Fruit fly (Drosophila melanogaster) whole organism, prepupa: ENCODE measurements around the gene obst-B.
A peak's percentile ranks its signal among the peaks of the same experiment; 100 is the strongest.

Experiments used
- CG10631 ChIP-seq: fragments of 200-800 bp; sonication (Bioruptor generic); optimal IDR thresholded peaks from 2 replicates; lab custom pipeline; 2016; ENCODE audit warnings: missing biosample characterization, missing genetic modification characterization
- CG10669 ChIP-seq: fragments of 200-800 bp; sonication (Bioruptor generic); optimal IDR thresholded peaks from 3 replicates; lab custom pipeline; 2018; ENCODE audit warnings: missing biosample characterization, mild to moderate bottlenecking, missing genetic modification characterization, moderate library complexity
- CG11294 ChIP-seq: fragments of 200-800 bp; sonication (Bioruptor generic); IDR thresholded peaks from 2 replicates; pipeline ENCODE4 v1.3.6; 2022; ENCODE audit warnings: missing biosample characterization, missing genetic modification characterization
- CG11762 ChIP-seq: fragments of 200-800 bp; sonication (Bioruptor generic); optimal IDR thresholded peaks from 3 replicates; lab custom pipeline; 2016; ENCODE audit warnings: missing biosample characterization, missing genetic modification characterization; ENCODE audit not compliant: insufficient read depth
- CG11902 ChIP-seq: fragments of 200-800 bp; sonication (Bioruptor generic); optimal IDR thresholded peaks from 3 replicates; lab custom pipeline; 2016; ENCODE audit warnings: missing biosample characterization, missing genetic modification characterization
- CG15336 ChIP-seq: fragments of 200-800 bp; sonication (Bioruptor generic); IDR thresholded peaks from 2 replicates; pipeline ENCODE4 v1.3.6; 2022; ENCODE audit warnings: missing biosample characterization, missing genetic modification characterization
- CG1621 ChIP-seq: fragments of 200-800 bp; sonication (Bioruptor generic); optimal IDR thresholded peaks from 3 replicates; lab custom pipeline; 2018; ENCODE audit warnings: missing biosample characterization, mild to moderate bottlenecking, missing genetic modification characterization
- CG3032 ChIP-seq: fragments of 200-800 bp; optimal IDR thresholded peaks from 2 replicates; lab custom pipeline; 2019; ENCODE audit warnings: missing biosample characterization, mild to moderate bottlenecking, missing genetic modification characterization, moderate library complexity
- CG31627 ChIP-seq: fragments of 200-800 bp; sonication (Bioruptor generic); optimal IDR thresholded peaks from 3 replicates; lab custom pipeline; 2016; ENCODE audit warnings: missing biosample characterization, missing genetic modification characterization
- CG6163 ChIP-seq: fragments of 200-800 bp; sonication (Bioruptor generic); IDR thresholded peaks from 3 replicates; pipeline ENCODE4 v1.3.6; 2022; ENCODE audit warnings: missing biosample characterization, missing genetic modification characterization
- CG6276 ChIP-seq: fragments of 200-800 bp; sonication (Bioruptor generic); optimal IDR thresholded peaks from 2 replicates; lab custom pipeline; 2017; ENCODE audit warnings: missing biosample characterization, mild to moderate bottlenecking, missing genetic modification characterization
- CG6792 ChIP-seq: fragments of 200-800 bp; sonication (Bioruptor generic); optimal IDR thresholded peaks from 3 replicates; lab custom pipeline; 2016; ENCODE audit warnings: missing biosample characterization, missing genetic modification characterization
- CG6808 ChIP-seq: fragments of 200-800 bp; sonication (Bioruptor generic); optimal IDR thresholded peaks from 3 replicates; lab custom pipeline; 2017; ENCODE audit warnings: missing biosample characterization, missing genetic modification characterization, mild to moderate bottlenecking, moderate library complexity, missing genetic modification reagents
- CG7368 ChIP-seq: fragments of 200-800 bp; sonication (Bioruptor generic); optimal IDR thresholded peaks from 3 replicates; lab custom pipeline; 2016; ENCODE audit warnings: missing biosample characterization, missing genetic modification characterization
- CG8119 ChIP-seq: fragments of 200-800 bp; sonication (Bioruptor generic); IDR thresholded peaks from 3 replicates; pipeline ENCODE4 v1.3.6; 2022; ENCODE audit warnings: missing biosample characterization, missing genetic modification characterization
- CG8632 ChIP-seq: fragments of 200-800 bp; sonication (Bioruptor generic); optimal IDR thresholded peaks from 3 replicates; lab custom pipeline; 2016; ENCODE audit warnings: missing biosample characterization, missing genetic modification characterization
- CG9139 ChIP-seq: fragments of 200-800 bp; sonication (Bioruptor generic); optimal IDR thresholded peaks from 3 replicates; lab custom pipeline; 2017; ENCODE audit warnings: missing biosample characterization, mild to moderate bottlenecking, missing genetic modification characterization
- Eip75B ChIP-seq: fragments of 200-800 bp; sonication (Bioruptor generic); optimal IDR thresholded peaks from 3 replicates; lab custom pipeline; 2016; ENCODE audit warnings: missing biosample characterization, missing genetic modification characterization
- Eip78C ChIP-seq: fragments of 200-800 bp; sonication (Bioruptor generic); peaks from one replicate; lab custom pipeline; 2016; ENCODE audit warnings: missing biosample characterization, missing genetic modification characterization
- Eip93F ChIP-seq: fragments of 200-800 bp; sonication (Bioruptor generic); optimal IDR thresholded peaks from 2 replicates; lab custom pipeline; 2016; ENCODE audit warnings: missing biosample characterization, mild to moderate bottlenecking, missing genetic modification characterization
- Ets21C ChIP-seq: fragments of 200-800 bp; sonication (Bioruptor generic); optimal IDR thresholded peaks from 3 replicates; lab custom pipeline; 2016; ENCODE audit warnings: missing biosample characterization, missing genetic modification characterization
- Ets96B ChIP-seq: fragments of 200-800 bp; optimal IDR thresholded peaks from 2 replicates; lab custom pipeline; 2019; ENCODE audit warnings: missing biosample characterization, mild to moderate bottlenecking, missing genetic modification characterization, moderate library complexity
- Hr38 ChIP-seq: sonication (Bioruptor generic); optimal IDR thresholded peaks from 2 replicates; lab custom pipeline; 2016; ENCODE audit warnings: missing biosample characterization, missing genetic modification characterization
- Hr39 ChIP-seq: fragments of 200-800 bp; sonication (Bioruptor generic); optimal IDR thresholded peaks from 2 replicates; lab custom pipeline; 2016; ENCODE audit warnings: missing biosample characterization, missing genetic modification characterization
- Hr4 ChIP-seq: fragments of 200-800 bp; sonication (Bioruptor generic); optimal IDR thresholded peaks from 3 replicates; lab custom pipeline; 2016; ENCODE audit warnings: missing biosample characterization, missing genetic modification characterization
- Lpt ChIP-seq: fragments of 200-800 bp; sonication (Bioruptor generic); optimal IDR thresholded peaks from 3 replicates; lab custom pipeline; 2016; ENCODE audit warnings: missing biosample characterization, missing genetic modification characterization
- Met ChIP-seq: fragments of 200-800 bp; sonication (Bioruptor generic); optimal IDR thresholded peaks from 3 replicates; lab custom pipeline; 2016; ENCODE audit warnings: missing biosample characterization, missing genetic modification characterization
- Sox102F ChIP-seq: fragments of 200-800 bp; sonication (Bioruptor generic); optimal IDR thresholded peaks from 2 replicates; lab custom pipeline; 2016; ENCODE audit warnings: missing biosample characterization, mild to moderate bottlenecking, missing genetic modification characterization
- Sox14 ChIP-seq: fragments of 200-800 bp; sonication (Bioruptor generic); optimal IDR thresholded peaks from 3 replicates; lab custom pipeline; 2016; ENCODE audit warnings: missing biosample characterization, missing genetic modification characterization
- cyc ChIP-seq: fragments of 200-800 bp; sonication (Bioruptor generic); optimal IDR thresholded peaks from 3 replicates; lab custom pipeline; 2016; ENCODE audit warnings: missing biosample characterization, missing genetic modification characterization
- dac ChIP-seq: fragments of 200-800 bp; sonication (Bioruptor generic); optimal IDR thresholded peaks from 2 replicates; lab custom pipeline; 2017; ENCODE audit warnings: missing biosample characterization, mild to moderate bottlenecking, missing genetic modification characterization
- dsx ChIP-seq: fragments of 200-800 bp; optimal IDR thresholded peaks from 3 replicates; lab custom pipeline; 2019; ENCODE audit warnings: missing biosample characterization, mild to moderate bottlenecking, missing genetic modification characterization, moderate library complexity; ENCODE audit not compliant: poor library complexity, severe bottlenecking
- eg ChIP-seq: fragments of 200-800 bp; sonication (Bioruptor generic); IDR thresholded peaks from 3 replicates; pipeline ENCODE4 v1.3.6; 2022; ENCODE audit warnings: missing biosample characterization, missing genetic modification characterization
- esn ChIP-seq: fragments of 200-800 bp; sonication (Bioruptor generic); optimal IDR thresholded peaks from 2 replicates; lab custom pipeline; 2016; ENCODE audit warnings: missing biosample characterization, mild to moderate bottlenecking, missing genetic modification characterization, moderate library complexity
- lz ChIP-seq: fragments of 200-800 bp; sonication (Bioruptor generic); optimal IDR thresholded peaks from 3 replicates; lab custom pipeline; 2016; ENCODE audit warnings: missing biosample characterization, missing genetic modification characterization
- net ChIP-seq: fragments of 200-800 bp; sonication (Bioruptor generic); optimal IDR thresholded peaks from 3 replicates; lab custom pipeline; 2016; ENCODE audit warnings: missing biosample characterization, missing genetic modification characterization
- salr ChIP-seq, 2 experiments: fragments of 200-800 bp; sonication (Bioruptor generic); optimal IDR thresholded peaks; 3 replicates each; lab custom pipeline; 2016 to 2018; ENCODE audit warnings: missing biosample characterization in 2 of 2, missing genetic modification characterization in 2 of 2, mild to moderate bottlenecking in 1 of 2
- spab ChIP-seq: fragments of 200-800 bp; sonication (Bioruptor generic); optimal IDR thresholded peaks from 2 replicates; lab custom pipeline; 2017; ENCODE audit warnings: missing biosample characterization, mild to moderate bottlenecking, missing genetic modification characterization, missing genetic modification reagents
- ss ChIP-seq, 2 experiments: fragments of 200-800 bp; sonication (Bioruptor generic); optimal IDR thresholded peaks; 2 replicates in 1 of 2; 3 replicates in 1 of 2; lab custom pipeline; 2017 to 2018; ENCODE audit warnings: mild to moderate bottlenecking in 2 of 2, missing biosample characterization in 2 of 2, missing genetic modification characterization in 2 of 2, moderate library complexity in 1 of 2
- topi ChIP-seq: fragments of 200-800 bp; sonication (Bioruptor generic); optimal IDR thresholded peaks from 3 replicates; lab custom pipeline; 2016; ENCODE audit warnings: missing biosample characterization, missing genetic modification characterization
- vri ChIP-seq: fragments of 200-800 bp; sonication (Bioruptor generic); optimal IDR thresholded peaks from 3 replicates; lab custom pipeline; 2016; ENCODE audit warnings: missing biosample characterization, mild to moderate bottlenecking, missing genetic modification characterization

obst-B gene

dm6 chr2L:10004574-10004973 is 27.9 kb upstream of the obst-B start (continued):
- no peak for TF ChIP-seq lz (GFP tag; lab: Kevin White, UChicago)

- peak; percentile 28 for TF ChIP-seq Eip78C
- peak; percentile 30 to 57 for TF ChIP-seq ss (GFP tag; optimal IDR thresholded peaks at IDR 0.05; lab: Kevin White, UChicago)
- TF ChIP-seq Ets96B (tag; lab: Kevin White, UChicago), result peak; percentile 33
- TF ChIP-seq cyc, result no peak
- peak; percentile 44 for TF ChIP-seq CG6808 (GFP tag; lab: Kevin White, UChicago)
- TF ChIP-seq CG6163 (GFP tag; lab: Robert Waterston, UW), result peak; percentile 64; the same call in 1 of the 3 replicates
- no peak for TF ChIP-seq CG10631 (GFP tag; lab: Kevin White, UChicago)
- TF ChIP-seq net (GFP tag; lab: Kevin White, UChicago), result no peak
- TF ChIP-seq CG8119 (GFP tag; lab: Robert Waterston, UW), result peak; percentile 60; the same call in 2 of the 3 replicates
- TF ChIP-seq CG15336 (GFP tag; lab: Robert Waterston, UW), result peak; percentile 46
- peak; percentile 33 for TF ChIP-seq CG10669 (GFP tag; lab: Kevin White, UChicago)
- no peak for TF ChIP-seq lz (GFP tag; lab: Kevin White, UChicago)
- no peak for TF ChIP-seq Hr38
- TF ChIP-seq CG9139 (GFP tag; lab: Kevin White, UChicago), result peak; percentile 84
- TF ChIP-seq CG6276 (GFP tag; lab: Kevin White, UChicago), result peak; percentile 64
- peak; percentile 9 for TF ChIP-seq CG3032 (tag; lab: Kevin White, UChicago)
- no peak for TF ChIP-seq CG8632 (GFP tag; lab: Kevin White, UChicago)
- peak in 1 of 2 experiments; percentile 6 for TF ChIP-seq salr (GFP tag; optimal IDR thresholded peaks at IDR 0.05; lab: Kevin White, UChicago)
- TF ChIP-seq CG1621 (tag; lab: Kevin White, UChicago), result no peak
- no peak for TF ChIP-seq CG11902 (GFP tag; lab: Kevin White, UChicago)
- TF ChIP-seq topi (GFP tag; lab: Kevin White, UChicago), result no peak
- TF ChIP-seq Lpt, result no peak
- peak; percentile 4 for TF ChIP-seq Sox14 (GFP tag; lab: Kevin White, UChicago)
- TF ChIP-seq eg (GFP tag; lab: Robert Waterston, UW), result peak; percentile 68; the same call in 1 of the 3 replicates
- TF ChIP-seq dac (GFP tag; lab: Kevin White, UChicago), result no peak
Measured at dm6 chr2L:10009293-10009695, 23.2 kb upstream of the obst-B start, which contains the start of gene Trp1. Trp1 (plus strand) TSS chr2L:10009381.

DNA sequence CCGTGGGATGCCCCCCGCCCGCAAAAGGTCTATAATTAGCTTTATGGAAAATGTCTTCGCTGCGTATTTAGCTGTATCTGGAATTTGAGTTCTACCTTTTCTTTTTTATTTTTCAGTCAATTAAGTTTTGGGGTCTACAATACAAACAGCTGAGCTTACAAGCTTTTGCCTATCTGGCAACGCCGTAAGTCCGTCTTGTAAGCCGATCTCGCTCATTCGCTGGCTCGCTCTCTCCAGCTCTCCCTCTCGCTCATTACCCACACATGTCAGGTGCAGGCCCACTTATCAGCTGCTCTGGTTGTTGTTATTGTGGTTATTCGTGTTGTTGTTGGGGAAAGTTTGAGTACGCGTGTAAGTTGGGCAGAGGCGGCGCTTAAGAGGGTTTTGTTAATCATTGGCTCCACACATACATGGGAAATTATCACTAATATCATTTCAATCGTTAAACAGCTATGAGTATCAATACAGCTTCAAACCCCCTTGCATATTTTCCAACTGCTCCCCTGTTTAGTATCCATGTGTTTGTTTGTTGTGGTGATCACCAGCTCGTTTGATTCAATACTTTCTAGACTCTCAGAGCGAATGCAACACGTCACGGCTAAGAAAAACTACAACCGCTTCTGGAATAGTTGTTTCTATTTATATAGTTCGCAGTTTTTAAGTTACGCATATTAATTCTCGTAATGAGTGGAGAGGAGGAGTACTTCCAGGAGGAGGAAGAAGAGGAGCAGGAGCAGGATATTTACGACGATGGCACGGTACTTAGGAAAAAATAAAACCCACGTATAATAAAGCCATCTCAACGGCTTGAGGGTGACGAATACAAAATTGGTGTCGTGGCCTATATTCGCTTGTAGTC is 22.5 kb upstream of the obst-B start:
- peak; percentile 100 for TF ChIP-seq cyc
- peak; percentile 99 for TF ChIP-seq topi (GFP tag; lab: Kevin White, UChicago)
- peak; percentile 99 for TF ChIP-seq CG10669 (GFP tag; lab: Kevin White, UChicago)
- peak; percentile 99 for TF ChIP-seq Ets21C (GFP tag; lab: Kevin White, UChicago)
- peak; percentile 90 for TF ChIP-seq Hr38
- peak; percentile 97 for TF ChIP-seq CG6276 (GFP tag; lab: Kevin White, UChicago)
- TF ChIP-seq CG6792, result peak; percentile 99
- TF ChIP-seq CG11762 (GFP tag; lab: Kevin White, UChicago), result peak; percentile 99
- TF ChIP-seq Hr4 (GFP tag; lab: Kevin White, UChicago), result peak; percentile 99
- peak; percentile 98 to 99 for TF ChIP-seq ss (GFP tag; optimal IDR thresholded peaks at IDR 0.05; lab: Kevin White, UChicago)
- TF ChIP-seq Sox14 (GFP tag; lab: Kevin White, UChicago), result peak; percentile 100
- TF ChIP-seq dac (GFP tag; lab: Kevin White, UChicago), result peak; percentile 98
- TF ChIP-seq spab (GFP tag; lab: Kevin White, UChicago), result peak; percentile 99
- peak; percentile 98 for TF ChIP-seq dsx (GFP tag; lab: Kevin White, UChicago)
- peak; percentile 99 for TF ChIP-seq Met
- peak; percentile 100 for TF ChIP-seq Hr39
- peak; percentile 99 for TF ChIP-seq CG11294 (GFP tag; lab: Robert Waterston, UW)
- TF ChIP-seq esn (GFP tag; lab: Kevin White, UChicago), result peak; percentile 100
- TF ChIP-seq net (GFP tag; lab: Kevin White, UChicago), result peak; percentile 99
- peak; percentile 99 for TF ChIP-seq eg (GFP tag; lab: Robert Waterston, UW)
- peak; percentile 97 for TF ChIP-seq Eip93F (GFP tag; lab: Kevin White, UChicago)
- peak; percentile 100 for TF ChIP-seq Eip75B (GFP tag; lab: Kevin White, UChicago)
- TF ChIP-seq CG31627, result peak; percentile 100
- TF ChIP-seq CG7368 (GFP tag; lab: Kevin White, UChicago), result peak; percentile 100
- TF ChIP-seq CG8632 (GFP tag; lab: Kevin White, UChicago), result peak; percentile 99
- TF ChIP-seq vri, result peak; percentile 99
- TF ChIP-seq CG10631 (GFP tag; lab: Kevin White, UChicago), result peak; percentile 99
- TF ChIP-seq CG15336 (GFP tag; lab: Robert Waterston, UW), result peak; percentile 98
- peak; percentile 97 to 99 for TF ChIP-seq salr (GFP tag; optimal IDR thresholded peaks at IDR 0.05; lab: Kevin White, UChicago)
- TF ChIP-seq lz (GFP tag; lab: Kevin White, UChicago), result peak; percentile 100
- TF ChIP-seq CG1621 (tag; lab: Kevin White, UChicago), result peak; percentile 99
- peak; percentile 99 for TF ChIP-seq CG3032 (tag; lab: Kevin White, UChicago)
- peak; percentile 100 for TF ChIP-seq Eip78C
- TF ChIP-seq Sox102F, result peak; percentile 99
